Fruit fly (Drosophila melanogaster) whole organism, embryonic: ENCODE measurements around the gene CG13247.

Experiments used
- Asciz ChIP-seq: fragments of 200-800 bp; sonication (Bioruptor generic); optimal IDR thresholded peaks from 2 replicates; lab custom pipeline; 2017; ENCODE audit warnings: missing biosample characterization, mild to moderate bottlenecking, missing genetic modification characterization, missing genetic modification reagents
- CG11504 ChIP-seq: fragments of 200-800 bp; sonication (Bioruptor generic); optimal IDR thresholded peaks from 3 replicates; lab custom pipeline; 2019; ENCODE audit warnings: missing biosample characterization, mild to moderate bottlenecking, missing genetic modification characterization, moderate library complexity
- CG11695 ChIP-seq: fragments of 200-800 bp; sonication (Bioruptor generic); IDR thresholded peaks from 3 replicates; pipeline ENCODE4 v1.3.6; 2022; ENCODE audit warnings: missing biosample characterization, missing genetic modification characterization
- CG12071 ChIP-seq: fragments of 200-800 bp; sonication (Bioruptor generic); optimal IDR thresholded peaks from 3 replicates; lab custom pipeline; 2018; ENCODE audit warnings: missing biosample characterization, mild to moderate bottlenecking, missing genetic modification characterization
- CG12769 ChIP-seq: fragments of 200-800 bp; sonication (Bioruptor generic); optimal IDR thresholded peaks from 2 replicates; lab custom pipeline; 2019; ENCODE audit warnings: missing biosample characterization, mild to moderate bottlenecking, missing genetic modification characterization, moderate library complexity
- CG13424 ChIP-seq: fragments of 200-800 bp; sonication (Bioruptor generic); optimal IDR thresholded peaks from 2 replicates; lab custom pipeline; 2019; ENCODE audit warnings: missing biosample characterization, mild to moderate bottlenecking, missing genetic modification characterization, moderate library complexity
- CG1529 ChIP-seq: fragments of 200-800 bp; sonication (Bioruptor generic); optimal IDR thresholded peaks from 3 replicates; lab custom pipeline; 2018; ENCODE audit warnings: missing biosample characterization, missing genetic modification characterization
- CG1603 ChIP-seq: fragments of 200-800 bp; sonication (Bioruptor generic); optimal IDR thresholded peaks from 2 replicates; lab custom pipeline; 2019; ENCODE audit warnings: missing biosample characterization, mild to moderate bottlenecking, missing genetic modification characterization, moderate library complexity
- CG17385 ChIP-seq: fragments of 200-800 bp; sonication (Bioruptor generic); optimal IDR thresholded peaks from 3 replicates; lab custom pipeline; 2018; ENCODE audit warnings: missing biosample characterization, mild to moderate bottlenecking, missing genetic modification characterization
- CG17568 ChIP-seq: fragments of 200-800 bp; sonication (Bioruptor generic); optimal IDR thresholded peaks from 2 replicates; lab custom pipeline; 2018; ENCODE audit warnings: missing biosample characterization, mild to moderate bottlenecking, missing genetic modification characterization, moderate library complexity
- CG17802 ChIP-seq: fragments of 200-800 bp; sonication (Bioruptor generic); optimal IDR thresholded peaks from 2 replicates; lab custom pipeline; 2018; ENCODE audit warnings: missing biosample characterization, mild to moderate bottlenecking, missing genetic modification characterization, moderate library complexity
- CG2678 ChIP-seq: fragments of 200-800 bp; sonication (Bioruptor generic); optimal IDR thresholded peaks from 3 replicates; lab custom pipeline; 2019; ENCODE audit warnings: missing biosample characterization, mild to moderate bottlenecking, missing genetic modification characterization, moderate library complexity
- CG6254 ChIP-seq: fragments of 200-800 bp; sonication (Bioruptor generic); optimal IDR thresholded peaks from 3 replicates; lab custom pipeline; 2017; ENCODE audit warnings: mild to moderate bottlenecking, missing biosample characterization, missing genetic modification reagents, missing genetic modification characterization
- CG6765 ChIP-seq: fragments of 200-800 bp; sonication (Bioruptor generic); optimal IDR thresholded peaks from 3 replicates; lab custom pipeline; 2017; ENCODE audit warnings: missing biosample characterization, mild to moderate bottlenecking, missing genetic modification characterization
- CG6791 ChIP-seq: fragments of 200-800 bp; sonication (Bioruptor generic); IDR thresholded peaks from 3 replicates; pipeline ENCODE4 v1.3.6; 2022; ENCODE audit warnings: missing biosample characterization, missing genetic modification characterization; ENCODE audit not compliant: partially characterized antibody
- CG6813 ChIP-seq: fragments of 200-800 bp; sonication (Bioruptor generic); optimal IDR thresholded peaks from 2 replicates; lab custom pipeline; 2017; ENCODE audit warnings: missing biosample characterization, missing genetic modification characterization, mild to moderate bottlenecking, moderate library complexity, missing genetic modification reagents
- CG7987 ChIP-seq: fragments of 200-800 bp; sonication (Bioruptor generic); optimal IDR thresholded peaks from 2 replicates; lab custom pipeline; 2018; ENCODE audit warnings: missing biosample characterization, mild to moderate bottlenecking, missing genetic modification characterization, moderate library complexity
- CG8290 ChIP-seq, 3 experiments: fragments of 200-800 bp; sonication (Bioruptor generic); optimal IDR thresholded peaks; 2 replicates each; lab custom pipeline; 2016 to 2019; ENCODE audit warnings: missing biosample characterization in 3 of 3, missing genetic modification characterization in 3 of 3, mild to moderate bottlenecking in 2 of 3, moderate library complexity in 1 of 3
- D19B ChIP-seq: fragments of 200-800 bp; sonication (Bioruptor generic); optimal IDR thresholded peaks from 2 replicates; lab custom pipeline; 2017; ENCODE audit warnings: missing biosample characterization, mild to moderate bottlenecking, missing genetic modification characterization
- Dek ChIP-seq: fragments of 200-800 bp; sonication (Bioruptor generic); optimal IDR thresholded peaks from 3 replicates; lab custom pipeline; 2019; ENCODE audit warnings: missing biosample characterization, mild to moderate bottlenecking, missing genetic modification characterization, moderate library complexity
- Fer1 ChIP-seq: fragments of 200-800 bp; sonication (Bioruptor generic); optimal IDR thresholded peaks from 2 replicates; lab custom pipeline; 2017; ENCODE audit warnings: missing biosample characterization, mild to moderate bottlenecking, missing genetic modification characterization
- HmgZ ChIP-seq: fragments of 200-800 bp; sonication (Bioruptor generic); optimal IDR thresholded peaks from 2 replicates; lab custom pipeline; 2018; ENCODE audit warnings: missing biosample characterization, mild to moderate bottlenecking, missing genetic modification characterization
- Hmr ChIP-seq: fragments of 200-800 bp; sonication (Bioruptor generic); optimal IDR thresholded peaks from 3 replicates; lab custom pipeline; 2017; ENCODE audit warnings: mild to moderate bottlenecking, missing biosample characterization, missing genetic modification reagents, missing genetic modification characterization
- MTF-1 ChIP-seq: fragments of 200-800 bp; sonication (Bioruptor generic); optimal IDR thresholded peaks from 2 replicates; lab custom pipeline; 2018; ENCODE audit warnings: missing biosample characterization, mild to moderate bottlenecking, missing genetic modification characterization, borderline replicate concordance
- Meics ChIP-seq: fragments of 200-800 bp; sonication (Bioruptor generic); optimal IDR thresholded peaks from 2 replicates; lab custom pipeline; 2017; ENCODE audit warnings: missing biosample characterization, mild to moderate bottlenecking, missing genetic modification characterization
- PHDP ChIP-seq: fragments of 200-800 bp; sonication (Bioruptor generic); optimal IDR thresholded peaks from 3 replicates; lab custom pipeline; 2018; ENCODE audit warnings: missing biosample characterization, mild to moderate bottlenecking, missing genetic modification characterization, moderate library complexity
- ac ChIP-seq: fragments of 200-800 bp; sonication (Bioruptor generic); optimal IDR thresholded peaks from 3 replicates; lab custom pipeline; 2017; ENCODE audit warnings: missing biosample characterization, mild to moderate bottlenecking, missing genetic modification characterization
- ci ChIP-seq: fragments of 200-800 bp; sonication (Bioruptor generic); IDR thresholded peaks from 3 replicates; pipeline ENCODE4 v1.3.6; 2022; ENCODE audit warnings: missing biosample characterization, missing genetic modification characterization
- dimm ChIP-seq: fragments of 200-800 bp; sonication (Bioruptor generic); IDR thresholded peaks from 2 replicates; pipeline ENCODE4 v1.3.6; 2022; ENCODE audit warnings: missing biosample characterization, missing genetic modification characterization
- dysf ChIP-seq: fragments of 200-800 bp; sonication (Bioruptor generic); IDR thresholded peaks from 3 replicates; pipeline ENCODE4 v1.3.6; 2022; ENCODE audit warnings: missing biosample characterization, missing genetic modification characterization
- grn ChIP-seq: fragments of 200-800 bp; sonication (Bioruptor generic); optimal IDR thresholded peaks from 3 replicates; lab custom pipeline; 2017; ENCODE audit warnings: missing biosample characterization, missing genetic modification characterization
- hbn ChIP-seq: fragments of 200-800 bp; sonication (Bioruptor generic); IDR thresholded peaks from 2 replicates; pipeline ENCODE4 v1.3.6; 2022; ENCODE audit warnings: missing biosample characterization, missing genetic modification characterization; ENCODE audit not compliant: partially characterized antibody
- lab ChIP-seq: fragments of 200-800 bp; sonication (Bioruptor generic); optimal IDR thresholded peaks from 3 replicates; lab custom pipeline; 2017; ENCODE audit warnings: missing biosample characterization, missing genetic modification characterization, mild to moderate bottlenecking, moderate library complexity, missing genetic modification reagents
- mam ChIP-seq: fragments of 200-800 bp; sonication (Bioruptor generic); optimal IDR thresholded peaks from 3 replicates; lab custom pipeline; 2016; ENCODE audit warnings: missing biosample characterization, missing genetic modification characterization
- odd ChIP-seq: fragments of 200-800 bp; sonication (Bioruptor generic); optimal IDR thresholded peaks from 2 replicates; lab custom pipeline; 2017; ENCODE audit warnings: missing biosample characterization, mild to moderate bottlenecking, missing genetic modification characterization
- rib ChIP-seq: fragments of 200-800 bp; sonication (Bioruptor generic); IDR thresholded peaks from 2 replicates; pipeline ENCODE4 v1.3.6; 2022; ENCODE audit warnings: missing biosample characterization, missing genetic modification characterization
- run ChIP-seq: fragments of 200-800 bp; sonication (Bioruptor generic); optimal IDR thresholded peaks from 3 replicates; lab custom pipeline; 2018; ENCODE audit warnings: missing biosample characterization, mild to moderate bottlenecking, missing genetic modification characterization
- schlank ChIP-seq: fragments of 200-800 bp; sonication (Bioruptor generic); optimal IDR thresholded peaks from 2 replicates; lab custom pipeline; 2018; ENCODE audit warnings: missing biosample characterization, mild to moderate bottlenecking, missing genetic modification characterization
- scrt ChIP-seq: fragments of 200-800 bp; sonication (Bioruptor generic); optimal IDR thresholded peaks from 2 replicates; lab custom pipeline; 2018; ENCODE audit warnings: missing biosample characterization, mild to moderate bottlenecking, missing genetic modification characterization, moderate library complexity
- sug ChIP-seq: fragments of 200-800 bp; optimal IDR thresholded peaks from 2 replicates; lab custom pipeline; 2019; ENCODE audit warnings: missing biosample characterization, mild to moderate bottlenecking, missing genetic modification characterization, moderate library complexity
- tap ChIP-seq: fragments of 200-800 bp; optimal IDR thresholded peaks from 3 replicates; lab custom pipeline; 2019; ENCODE audit warnings: missing biosample characterization, mild to moderate bottlenecking, missing genetic modification characterization, moderate library complexity
- twi ChIP-seq: fragments of 200-800 bp; optimal IDR thresholded peaks from 2 replicates; lab custom pipeline; 2019; ENCODE audit warnings: missing biosample characterization, mild to moderate bottlenecking, missing genetic modification characterization, moderate library complexity
- unpg ChIP-seq: fragments of 200-800 bp; sonication (Bioruptor generic); optimal IDR thresholded peaks from 3 replicates; lab custom pipeline; 2018; ENCODE audit warnings: missing biosample characterization, mild to moderate bottlenecking, missing genetic modification characterization, moderate library complexity
- vvl ChIP-seq: fragments of 200-800 bp; sonication (Bioruptor generic); IDR thresholded peaks from 2 replicates; pipeline ENCODE4 v1.3.6; 2022; ENCODE audit warnings: missing biosample characterization, missing genetic modification characterization
- wek ChIP-seq: fragments of 200-800 bp; sonication (Bioruptor generic); optimal IDR thresholded peaks from 3 replicates; lab custom pipeline; 2018; ENCODE audit warnings: missing biosample characterization, mild to moderate bottlenecking, missing genetic modification characterization, moderate library complexity

CG13247 gene

DNA sequence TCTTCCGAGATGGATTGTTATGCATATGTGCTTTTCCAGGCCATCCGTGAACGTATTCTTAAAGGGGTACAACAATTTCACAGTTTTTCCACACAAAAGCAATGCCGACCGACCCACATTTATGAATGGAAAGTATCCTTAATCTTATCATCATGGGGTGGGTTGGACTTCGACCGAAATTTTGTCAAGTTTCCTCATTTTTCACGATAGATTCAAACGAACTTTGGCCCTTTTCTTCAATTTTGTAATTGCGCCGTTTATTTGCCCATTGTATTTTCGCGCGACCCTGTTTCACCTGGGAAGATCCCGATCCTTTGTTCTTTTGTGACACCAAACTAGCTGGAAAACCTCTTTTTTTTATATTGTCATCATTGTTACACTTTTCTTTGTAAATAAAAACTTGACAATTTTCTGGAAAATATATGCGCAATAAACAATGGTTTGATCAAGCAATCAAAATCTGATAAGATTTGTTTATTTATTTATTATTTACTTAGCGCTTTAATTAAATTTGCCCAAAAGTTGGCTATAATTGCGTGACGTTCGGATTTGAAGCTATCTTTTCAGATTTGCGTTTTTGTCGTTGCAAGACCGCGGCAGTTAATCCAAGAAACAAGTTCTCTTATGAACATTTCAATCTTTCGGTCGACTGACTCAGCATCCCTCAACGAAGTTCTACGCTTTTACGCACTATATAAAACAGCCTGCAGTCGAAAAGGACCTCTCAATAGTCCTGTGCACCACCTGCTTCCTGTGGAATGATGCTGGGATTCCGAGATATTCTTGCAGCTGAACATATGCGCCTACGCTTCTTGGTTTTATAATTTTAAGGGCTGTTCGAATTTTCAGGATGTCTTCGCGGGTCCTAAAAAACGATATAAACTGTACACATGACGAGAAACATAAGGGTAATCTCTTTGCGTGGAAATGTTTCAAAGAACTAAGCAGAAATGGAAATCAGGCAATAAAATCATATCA lies 36.1 kb downstream of the CG13247 start (continued):
- TF ChIP-seq run (peak; percentile 12), sug (tag; lab: Kevin White, UChicago) (peak; percentile 18), CG1529 (GFP tag; lab: Kevin White, UChicago) (peak; percentile 14), ac (GFP tag; lab: Kevin White, UChicago) (peak; percentile 21), vvl (peak; percentile 47; the same call in 1 of the 2 replicates), CG17802 (tag; lab: Kevin White, UChicago) (peak; percentile 71), CG17385 (GFP tag; lab: Kevin White, UChicago) (peak; percentile 45), CG11504 (tag; lab: Kevin White, UChicago) (peak; percentile 3), HmgZ (peak; percentile 48), CG17568 (GFP tag; lab: Kevin White, UChicago) (peak; percentile 73), CG6765 (peak; percentile 46), wek (GFP tag; lab: Kevin White, UChicago) (peak; percentile 41), lab (GFP tag; lab: Kevin White, UChicago) (peak; percentile 50), twi (peak; percentile 65), dimm (no peak), ci (GFP tag; lab: Robert Waterston, UW) (peak; percentile 40; the same call in 1 of the 3 replicates), CG2678 (tag; lab: Kevin White, UChicago) (peak; percentile 49), scrt (peak; percentile 31), CG7987 (GFP tag; lab: Kevin White, UChicago) (peak; percentile 61), CG12071 (GFP tag; lab: Kevin White, UChicago) (peak; percentile 27), unpg (GFP tag; lab: Kevin White, UChicago) (peak; percentile 45), D19B (GFP tag; lab: Kevin White, UChicago) (no peak), mam (GFP tag; lab: Kevin White, UChicago) (no peak), CG13424 (tag; lab: Kevin White, UChicago) (peak; percentile 38), CG12769 (tag; lab: Kevin White, UChicago) (peak; percentile 3), CG6254 (peak; percentile 33), Asciz (GFP tag; lab: Kevin White, UChicago) (peak; percentile 57), CG11695 (GFP tag; lab: Robert Waterston, UW) (0 out of 3 replicates have a peak, but pooled peaks have one; percentile 19), Meics (GFP tag; lab: Kevin White, UChicago) (peak; percentile 8), Hmr (GFP tag; lab: Kevin White, UChicago) (peak; percentile 49), CG1603 (tag; lab: Kevin White, UChicago) (peak; percentile 9), grn (GFP tag; lab: Kevin White, UChicago) (peak; percentile 79), odd (GFP tag; lab: Kevin White, UChicago) (peak; percentile 27), PHDP (tag; lab: Kevin White, UChicago) (peak; percentile 64), CG6813 (GFP tag; lab: Kevin White, UChicago) (peak; percentile 56), MTF-1 (GFP tag; lab: Kevin White, UChicago) (peak; percentile 30), rib (GFP tag; lab: Robert Waterston, UW) (0 out of 2 replicates have a peak, but pooled peaks have one; percentile 13), Dek (tag; lab: Kevin White, UChicago) (peak; percentile 15), Fer1 (GFP tag; lab: Kevin White, UChicago) (peak; percentile 71), dysf (GFP tag; lab: Robert Waterston, UW) (0 out of 3 replicates have a peak, but pooled peaks have one; percentile 9), hbn (GFP tag; lab: Robert Waterston, UW) (no peak), schlank (tag; lab: Kevin White, UChicago) (peak; percentile 36), CG8290 (GFP tag; optimal IDR thresholded peaks at IDR 0.05; lab: Kevin White, UChicago) (no peak), CG8290 (tag; optimal IDR thresholded peaks at IDR 0.05; lab: Kevin White, UChicago) (peak in 1 of 2 experiments; percentile 34), CG6791 (GFP tag; lab: Robert Waterston, UW) (no peak), tap (tag; lab: Kevin White, UChicago) (peak; percentile 20)
